Worm (Caenorhabditis elegans): ENCODE data around the gene fbxc-55.
"Not testable (repeated sequence)": the region's sequence is repeated elsewhere in the genome, so short reads cannot be mapped to it uniquely, and the experiment has no call there.

Gene fbxc-55

ce11 chrII:3195739-3196138 lies 25.8 kb upstream of the fbxc-55 start:
- TF ChIP-seq set-16 (GFP tag; IDR thresholded peaks at IDR 0.05) (peak; percentile 79), Y5F2A.4 (GFP tag; optimal IDR thresholded peaks at IDR 0.05) (no peak)

ce11 chrII:3191544-3191943 lies 21.6 kb upstream of the fbxc-55 start, which contains the start of gene Y27F2A.9:
TSS of gene Y27F2A.9 (minus strand) at chrII:3191644.
- not testable (repeated sequence) for TF ChIP-seq daf-16 (GFP tag; optimal IDR thresholded peaks at IDR 0.05); daf-16 (tag; optimal IDR thresholded peaks at IDR 0.05); nhr-77 (tag; optimal IDR thresholded peaks at IDR 0.05); vab-7 (GFP tag; IDR thresholded peaks at IDR 0.05)

DNA sequence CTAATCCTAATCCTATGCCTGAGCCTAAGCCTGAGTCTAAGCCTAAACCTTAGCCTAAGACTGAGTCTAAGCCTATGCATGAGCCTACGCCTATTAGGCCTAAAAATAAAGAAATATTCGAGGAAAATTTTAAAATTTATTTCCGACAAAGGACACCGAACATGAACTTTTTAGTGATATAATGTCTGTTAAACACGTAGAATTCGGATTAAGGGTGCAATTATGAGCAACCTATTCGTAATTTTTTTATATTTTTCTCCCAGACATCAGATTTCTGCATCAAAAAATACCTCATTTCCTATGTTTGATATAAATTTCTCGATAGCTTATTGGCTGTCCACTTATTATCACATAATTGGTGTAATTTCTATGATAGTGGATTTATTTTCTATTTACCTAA lies 19.0 kb upstream of the fbxc-55 start, which contains the start of gene Y27F2A.11:
Y27F2A.11 (plus strand) TSS at position 301 of the 400 bp plus-strand sequence.
- not testable (repeated sequence) for TF ChIP-seq ceh-32 (tag; optimal IDR thresholded peaks at IDR 0.05; ENCODE audit: poor library complexity); ztf-7 (tag; optimal IDR thresholded peaks at IDR 0.05); zag-1 (tag; optimal IDR thresholded peaks at IDR 0.05)

DNA sequence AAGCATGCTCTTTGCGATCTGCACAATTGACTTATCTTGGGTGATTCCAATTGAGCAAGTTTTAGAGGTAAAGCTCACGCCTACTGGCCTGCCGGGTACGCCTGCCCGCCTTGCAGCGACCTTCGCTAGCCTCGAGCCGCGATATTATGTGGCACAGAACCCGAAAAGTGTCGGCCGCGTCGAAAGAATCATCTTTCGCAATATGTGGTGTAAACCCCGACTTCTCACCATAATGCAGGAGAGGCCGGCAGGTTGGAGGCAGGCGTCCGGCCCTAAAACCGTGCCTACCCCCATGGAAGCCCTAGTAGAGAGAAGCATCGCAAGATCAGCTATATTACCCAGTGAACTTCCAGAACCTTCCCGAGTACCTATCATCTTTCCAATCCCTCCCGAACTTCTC lies 15.9 kb upstream of the fbxc-55 start:
- no peak for TF ChIP-seq hmg-1.1 (GFP tag; IDR thresholded peaks at IDR 0.05)
- TF ChIP-seq zag-1 (tag; optimal IDR thresholded peaks at IDR 0.05) = no peak
- TF ChIP-seq zfp-3 (GFP tag; conservative IDR thresholded peaks at IDR 0.05) = no peak
- no peak for TF ChIP-seq ceh-82 (tag; optimal IDR thresholded peaks at IDR 0.05)
- TF ChIP-seq F49E8.2 (tag; optimal IDR thresholded peaks at IDR 0.05; ENCODE audit: borderline replicate concordance) = no peak
- TF ChIP-seq Y75B8A.6 (GFP tag; IDR thresholded peaks at IDR 0.05) = no peak
- no peak for TF ChIP-seq lsy-2 (tag; optimal IDR thresholded peaks at IDR 0.05)
- peak; percentile 21 for TF ChIP-seq aha-1 (tag)
- TF ChIP-seq mxl-3 (GFP tag; optimal IDR thresholded peaks at IDR 0.05) = no peak
- TF ChIP-seq Y105C5A.15 (GFP tag; IDR thresholded peaks at IDR 0.05) = no peak
- peak; percentile 55 for TF ChIP-seq set-16 (GFP tag; IDR thresholded peaks at IDR 0.05)
- no peak for TF ChIP-seq aly-2 (tag; optimal IDR thresholded peaks at IDR 0.05)
- no peak for TF ChIP-seq gei-8 (GFP tag; optimal IDR thresholded peaks at IDR 0.05)
- TF ChIP-seq egl-43 (GFP tag; IDR thresholded peaks at IDR 0.05) = 0 out of 2 replicates have a peak, but pooled peaks have one; percentile 44
- no peak for TF ChIP-seq ces-1 (GFP tag; optimal IDR thresholded peaks at IDR 0.05)
- TF ChIP-seq arid-1 (GFP tag; conservative IDR thresholded peaks at IDR 0.05) = no peak
- TF ChIP-seq skn-1 (tag; optimal IDR thresholded peaks at IDR 0.05) = no peak
- no peak for TF ChIP-seq nhr-102 (tag; optimal IDR thresholded peaks at IDR 0.05)
- TF ChIP-seq Y48G9A.11 (GFP tag; IDR thresholded peaks at IDR 0.05) = peak; percentile 41; the same call in 1 of the 2 replicates

DNA sequence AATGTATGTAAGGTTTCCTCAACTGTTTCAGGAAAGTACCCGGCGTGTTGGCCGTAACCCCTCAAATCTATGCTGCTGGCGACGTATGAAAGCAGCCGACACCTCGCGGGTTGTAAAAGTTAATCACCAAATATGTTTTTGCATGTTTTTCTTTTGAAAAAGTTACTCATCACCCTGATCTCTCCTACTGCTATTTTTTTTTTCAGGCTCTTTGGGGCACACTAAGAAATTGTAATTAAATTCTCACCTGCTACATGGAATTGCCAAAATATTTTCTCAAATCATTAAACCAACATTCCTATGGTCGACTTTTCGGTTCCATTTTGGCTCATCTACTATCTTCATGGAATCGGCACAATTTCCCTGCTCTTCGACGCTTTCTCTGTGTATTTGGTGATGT lies 14.9 kb upstream of the fbxc-55 start, which contains the start of gene sri-78:
sri-78 (plus strand) TSS at position 301 of the 400 bp plus-strand sequence.
- not testable (repeated sequence) for TF ChIP-seq dmd-8 (GFP tag; IDR thresholded peaks at IDR 0.05); set-16 (GFP tag; IDR thresholded peaks at IDR 0.05); spr-3 (GFP tag; optimal IDR thresholded peaks at IDR 0.05)

DNA sequence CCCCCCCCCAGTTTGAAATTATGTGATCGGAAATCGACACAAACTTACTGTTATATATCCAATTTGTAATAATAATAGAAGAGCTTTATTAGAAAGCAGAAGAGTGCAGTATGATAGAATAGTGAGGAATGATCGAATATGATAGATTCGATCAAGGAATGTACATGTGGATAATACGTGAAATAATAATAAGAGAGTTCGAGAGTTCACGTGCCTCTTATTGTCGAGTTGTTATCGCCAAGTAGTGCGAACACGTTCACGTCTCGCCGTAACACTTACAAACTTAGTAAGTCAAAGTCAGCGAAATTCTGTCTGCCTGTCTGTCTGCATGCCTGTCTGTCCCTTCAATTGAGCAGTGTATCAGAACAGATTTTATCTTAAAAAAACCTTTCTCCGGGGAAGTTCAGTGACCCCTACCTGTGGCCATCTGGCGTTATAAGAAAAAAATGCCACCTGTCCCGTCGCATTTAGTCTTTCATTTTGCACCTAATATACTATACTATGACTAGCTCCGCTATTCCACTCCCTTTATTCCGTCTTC lies 13.4 kb upstream of the fbxc-55 start, which contains the start of the genes Y27F2A.6 and Y27F2A.8:
Y27F2A.6 (minus strand) TSS at position 101 of the 541 bp plus-strand sequence.
Y27F2A.8 (plus strand) TSS at position 491 of the 541 bp plus-strand sequence.
- TF ChIP-seq F44E2.7 (GFP tag; IDR thresholded peaks at IDR 0.05); ztf-11 (tag; optimal IDR thresholded peaks at IDR 0.05); daf-16 (GFP tag; optimal IDR thresholded peaks at IDR 0.05); daf-16 (tag; optimal IDR thresholded peaks at IDR 0.05): not testable (repeated sequence)
